Worm (Caenorhabditis elegans) whole organism, midembryonic: Measurements from ENCODE around the gene D1086.12.
A peak's percentile ranks its signal among the peaks of the same experiment; 100 is the strongest.

Experiments used
- T22C8.4 ChIP-seq: fragments of 200-800 bp; sonication (Bioruptor generic); IDR thresholded peaks from 2 replicates; pipeline ENCODE4 v1.3.6; 2022; ENCODE audit warnings: missing genetic modification characterization, missing compliant biosample characterization
- cog-1 ChIP-seq: sonication (generic microtip); optimal IDR thresholded peaks from 2 replicates; lab custom pipeline; 2016; ENCODE audit warnings: missing genetic modification characterization, missing compliant biosample characterization
- flt-1 ChIP-seq: fragments of 200-800 bp; sonication (Bioruptor generic); IDR thresholded peaks from 2 replicates; pipeline ENCODE4 v1.3.6; 2022; ENCODE audit warnings: missing genetic modification characterization, missing compliant biosample characterization
- klf-2 ChIP-seq: fragments of 200-800 bp; sonication (Bioruptor generic); conservative IDR thresholded peaks from 2 replicates; pipeline ENCODE4 v1.3.6; 2022; ENCODE audit warnings: missing genetic modification reagents, missing genetic modification characterization, missing compliant biosample characterization
- med-1 ChIP-seq: sonication (generic microtip); optimal IDR thresholded peaks from 2 replicates; lab custom pipeline; 2017; ENCODE audit warnings: missing genetic modification characterization, mild to moderate bottlenecking, missing compliant biosample characterization, antibody characterized with exemption, missing genetic modification reagents; ENCODE audit not compliant: insufficient read depth
- ref-1 ChIP-seq: fragments of 200-800 bp; sonication (Bioruptor generic); conservative IDR thresholded peaks from 2 replicates; pipeline ENCODE4 v1.3.6; 2022; ENCODE audit warnings: missing genetic modification reagents, missing genetic modification characterization, missing compliant biosample characterization
- tab-1 ChIP-seq: fragments of 200-800 bp; sonication (Bioruptor generic); IDR thresholded peaks from 2 replicates; pipeline ENCODE4 v1.3.6; 2022; ENCODE audit warnings: missing genetic modification characterization, missing compliant biosample characterization
- ztf-23 ChIP-seq: fragments of 200-800 bp; sonication (Bioruptor generic); IDR thresholded peaks from 2 replicates; pipeline ENCODE4 v1.3.6; 2022; ENCODE audit warnings: missing genetic modification reagents, missing genetic modification characterization, missing compliant biosample characterization
- ztf-29 ChIP-seq: fragments of 200-800 bp; sonication (Bioruptor generic); IDR thresholded peaks from 2 replicates; pipeline ENCODE4 v1.3.6; 2022; ENCODE audit warnings: missing genetic modification reagents, missing genetic modification characterization, missing compliant biosample characterization

D1086.12 gene

ce11 chrV:14100886-14101285, at the start of gene D1086.12:
Gene D1086.12, plus strand, starts transcription at chrV:14101186.
- TF ChIP-seq cog-1 (tag; lab: Kevin White, UChicago), result no peak
- no peak for TF ChIP-seq ztf-23 (GFP tag; lab: Robert Waterston, UW)
- TF ChIP-seq klf-2 (GFP tag; lab: Robert Waterston, UW), result no peak
- TF ChIP-seq med-1 (GFP tag; lab: Kevin White, UChicago), result no peak
- TF ChIP-seq flt-1 (GFP tag; lab: Robert Waterston, UW), result no peak
- no peak for TF ChIP-seq T22C8.4 (GFP tag; lab: Robert Waterston, UW)
- no peak for TF ChIP-seq ztf-29 (GFP tag; lab: Robert Waterston, UW)

- TF ChIP-seq klf-2 (GFP tag; lab: Robert Waterston, UW) (peak; percentile 63; the same call in 1 of the 2 replicates), flt-1 (GFP tag; lab: Robert Waterston, UW) (peak; percentile 73; the same call in 1 of the 2 replicates), T22C8.4 (GFP tag; lab: Robert Waterston, UW) (peak; percentile 67), cog-1 (tag; lab: Kevin White, UChicago) (peak; percentile 74), ztf-23 (GFP tag; lab: Robert Waterston, UW) (peak; percentile 82), ztf-29 (GFP tag; lab: Robert Waterston, UW) (peak; percentile 59; the same call in 1 of the 2 replicates)
Observed at ce11 chrV:14055097-14055496, 45.9 kb upstream of the D1086.12 start.

ce11 chrV:14057540-14057939, 43.4 kb upstream of the D1086.12 start, which contains the start of gene F58D12.3:
Gene F58D12.3, plus strand, starts transcription at chrV:14057840.
- TF ChIP-seq med-1 (GFP tag; lab: Kevin White, UChicago), result no peak
- no peak for TF ChIP-seq cog-1 (tag; lab: Kevin White, UChicago)
- TF ChIP-seq T22C8.4 (GFP tag; lab: Robert Waterston, UW), result no peak
- no peak for TF ChIP-seq ztf-29 (GFP tag; lab: Robert Waterston, UW)
- no peak for TF ChIP-seq flt-1 (GFP tag; lab: Robert Waterston, UW)
- no peak for TF ChIP-seq ref-1 (GFP tag; lab: Robert Waterston, UW)

DNA sequence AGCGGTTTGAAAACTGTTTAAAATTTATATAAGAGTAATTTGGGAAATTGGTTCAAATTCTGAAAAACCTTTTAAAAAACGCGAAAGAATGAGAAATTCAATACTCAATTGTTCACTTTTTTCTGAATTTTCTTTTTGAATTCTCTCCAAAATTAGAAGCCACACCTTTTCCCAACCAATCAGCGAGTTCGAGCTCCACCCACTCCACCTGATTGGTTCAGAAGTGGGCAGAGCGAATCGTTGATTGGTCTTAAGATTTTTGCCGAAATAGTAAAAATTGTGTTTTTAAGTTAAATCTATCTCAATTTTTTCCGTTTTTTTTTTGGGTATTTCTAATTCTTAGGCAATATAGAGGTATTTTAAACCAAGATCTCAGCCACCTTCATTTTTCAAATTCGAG, 37.0 kb upstream of the D1086.12 start:
- no peak for TF ChIP-seq ztf-23 (GFP tag; lab: Robert Waterston, UW)
- no peak for TF ChIP-seq T22C8.4 (GFP tag; lab: Robert Waterston, UW)
- TF ChIP-seq ref-1 (GFP tag; lab: Robert Waterston, UW), result no peak
- no peak for TF ChIP-seq ztf-29 (GFP tag; lab: Robert Waterston, UW)
- TF ChIP-seq klf-2 (GFP tag; lab: Robert Waterston, UW), result no peak
- TF ChIP-seq flt-1 (GFP tag; lab: Robert Waterston, UW), result no peak

DNA sequence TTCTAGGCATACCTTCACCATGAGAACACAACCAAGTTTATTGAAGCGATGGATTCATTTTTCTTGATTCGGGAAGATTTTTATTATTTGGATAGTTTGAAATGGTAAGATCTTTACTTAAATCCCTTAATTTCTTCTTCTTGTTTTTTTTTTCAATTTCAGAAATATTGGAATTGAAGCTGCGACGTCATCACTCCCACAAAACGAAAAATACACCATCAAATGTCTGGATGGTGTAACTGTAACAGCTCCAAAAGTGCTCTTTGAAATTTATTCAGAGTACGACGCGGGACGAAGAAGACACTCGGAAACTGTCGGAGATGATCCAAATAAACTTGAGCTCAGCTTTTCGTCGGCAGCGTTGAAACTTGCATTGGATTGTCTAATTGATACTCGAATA, 36.6 kb upstream of the D1086.12 start, which contains the start of gene D1086.21:
Gene D1086.21, plus strand, starts transcription at position 301 of the 400 bp plus-strand sequence.
- TF ChIP-seq cog-1 (tag; lab: Kevin White, UChicago), result no peak
- TF ChIP-seq ztf-29 (GFP tag; lab: Robert Waterston, UW), result no peak
- no peak for TF ChIP-seq ref-1 (GFP tag; lab: Robert Waterston, UW)
- no peak for TF ChIP-seq klf-2 (GFP tag; lab: Robert Waterston, UW)
- no peak for TF ChIP-seq ztf-23 (GFP tag; lab: Robert Waterston, UW)
- no peak for TF ChIP-seq T22C8.4 (GFP tag; lab: Robert Waterston, UW)
- no peak for TF ChIP-seq flt-1 (GFP tag; lab: Robert Waterston, UW)
- TF ChIP-seq med-1 (GFP tag; lab: Kevin White, UChicago), result no peak

DNA sequence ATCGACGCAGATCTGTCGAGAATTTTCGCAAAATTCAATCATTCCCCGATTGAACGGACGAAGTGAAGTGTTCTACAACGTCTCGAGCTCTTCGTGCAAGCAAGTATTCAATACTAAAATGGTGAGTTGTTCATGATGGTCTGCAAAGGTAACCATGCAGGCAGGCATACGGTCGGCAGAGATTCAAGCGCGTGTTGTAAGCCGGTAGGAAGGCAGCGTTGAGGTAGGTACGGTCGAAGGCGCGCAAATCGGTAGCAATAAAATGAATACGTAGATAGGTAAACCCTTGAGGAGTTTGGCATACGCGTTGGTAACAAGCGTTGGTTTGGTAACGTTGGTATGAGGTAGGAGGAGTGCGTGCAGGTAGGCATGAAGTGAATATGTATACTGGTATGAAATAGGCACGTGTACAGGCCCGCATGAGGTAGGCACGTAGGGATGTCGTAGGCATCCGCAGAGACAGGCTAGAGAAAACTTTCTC, 33.1 kb upstream of the D1086.12 start, which contains the start of gene D1086.17:
Gene D1086.17, plus strand, starts transcription at position 51 of the 481 bp plus-strand sequence.
- TF ChIP-seq ztf-23 (GFP tag; lab: Robert Waterston, UW) (no peak), flt-1 (GFP tag; lab: Robert Waterston, UW) (no peak), med-1 (GFP tag; lab: Kevin White, UChicago) (no peak), tab-1 (no peak), ref-1 (GFP tag; lab: Robert Waterston, UW) (no peak), ztf-29 (GFP tag; lab: Robert Waterston, UW) (no peak), cog-1 (tag; lab: Kevin White, UChicago) (no peak), klf-2 (GFP tag; lab: Robert Waterston, UW) (no peak), T22C8.4 (GFP tag; lab: Robert Waterston, UW) (no peak)

- no peak for TF ChIP-seq klf-2 (GFP tag; lab: Robert Waterston, UW)
- TF ChIP-seq T22C8.4 (GFP tag; lab: Robert Waterston, UW), result no peak
- no peak for TF ChIP-seq tab-1
- TF ChIP-seq cog-1 (tag; lab: Kevin White, UChicago), result no peak
- TF ChIP-seq med-1 (GFP tag; lab: Kevin White, UChicago), result no peak
- TF ChIP-seq ztf-23 (GFP tag; lab: Robert Waterston, UW), result no peak
- TF ChIP-seq ref-1 (GFP tag; lab: Robert Waterston, UW), result no peak
- no peak for TF ChIP-seq ztf-29 (GFP tag; lab: Robert Waterston, UW)
- no peak for TF ChIP-seq flt-1 (GFP tag; lab: Robert Waterston, UW)
Observed at ce11 chrV:14069899-14070298, 31.1 kb upstream of the D1086.12 start.

DNA sequence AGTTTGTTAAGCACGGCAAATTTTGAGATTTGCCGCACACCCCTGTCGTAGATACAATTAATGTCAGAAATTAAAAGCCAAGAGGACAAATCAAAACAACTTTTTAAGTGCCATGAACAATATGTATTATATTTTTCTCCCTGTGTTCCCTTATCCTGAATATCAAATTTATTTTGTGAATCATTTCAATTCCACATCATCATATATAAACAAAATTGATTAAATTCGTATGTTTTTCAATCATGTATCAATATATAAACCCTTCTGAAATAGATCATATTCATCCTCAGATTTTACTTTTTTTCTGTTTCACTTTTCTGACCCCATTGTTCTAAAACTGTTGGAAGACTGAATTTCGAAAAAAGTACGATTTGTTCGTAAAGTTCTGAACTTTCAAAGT, 26.8 kb upstream of the D1086.12 start, which contains the start of gene D1086.11:
Gene D1086.11, plus strand, starts transcription at position 301 of the 400 bp plus-strand sequence.
- TF ChIP-seq ref-1 (GFP tag; lab: Robert Waterston, UW) (no peak), ztf-29 (GFP tag; lab: Robert Waterston, UW) (no peak), ztf-23 (GFP tag; lab: Robert Waterston, UW) (no peak), med-1 (GFP tag; lab: Kevin White, UChicago) (no peak), tab-1 (no peak), klf-2 (GFP tag; lab: Robert Waterston, UW) (no peak), T22C8.4 (GFP tag; lab: Robert Waterston, UW) (no peak), flt-1 (GFP tag; lab: Robert Waterston, UW) (no peak), cog-1 (tag; lab: Kevin White, UChicago) (no peak)

ce11 chrV:14079501-14079900, 21.5 kb upstream of the D1086.12 start, which contains the start of gene D1086.6:
Gene D1086.6, plus strand, starts transcription at chrV:14079801.
- no peak for TF ChIP-seq ref-1 (GFP tag; lab: Robert Waterston, UW)
- no peak for TF ChIP-seq klf-2 (GFP tag; lab: Robert Waterston, UW)
- TF ChIP-seq T22C8.4 (GFP tag; lab: Robert Waterston, UW), result no peak
- no peak for TF ChIP-seq flt-1 (GFP tag; lab: Robert Waterston, UW)
- no peak for TF ChIP-seq ztf-23 (GFP tag; lab: Robert Waterston, UW)
- no peak for TF ChIP-seq med-1 (GFP tag; lab: Kevin White, UChicago)
